Fruit fly (Drosophila melanogaster) whole organism, embryonic: ENCODE results near the gene Hsp110.

Experiments
- Aef1 ChIP-seq: fragments of 200-800 bp; sonication (Bioruptor generic); IDR thresholded peaks from 3 replicates; pipeline ENCODE4 v1.3.6; 2022; ENCODE audit warnings: missing biosample characterization, missing genetic modification characterization
- Asciz ChIP-seq: fragments of 200-800 bp; sonication (Bioruptor generic); optimal IDR thresholded peaks from 2 replicates; lab custom pipeline; 2017; ENCODE audit warnings: missing biosample characterization, mild to moderate bottlenecking, missing genetic modification characterization, missing genetic modification reagents
- CG1024 ChIP-seq: fragments of 200-800 bp; sonication (Bioruptor generic); IDR thresholded peaks from 2 replicates; pipeline ENCODE4 v1.3.6; 2022; ENCODE audit warnings: missing biosample characterization, missing genetic modification characterization
- CG10959 ChIP-seq: fragments of 200-800 bp; sonication (Bioruptor generic); IDR thresholded peaks from 2 replicates; pipeline ENCODE4 v1.3.6; 2022; ENCODE audit warnings: missing biosample characterization, missing genetic modification characterization
- CG12071 ChIP-seq: fragments of 200-800 bp; sonication (Bioruptor generic); optimal IDR thresholded peaks from 3 replicates; lab custom pipeline; 2018; ENCODE audit warnings: missing biosample characterization, mild to moderate bottlenecking, missing genetic modification characterization
- CG13287 ChIP-seq: fragments of 200-800 bp; sonication (Bioruptor generic); IDR thresholded peaks from 2 replicates; pipeline ENCODE4 v1.3.6; 2022; ENCODE audit warnings: missing biosample characterization, missing genetic modification characterization; ENCODE audit not compliant: partially characterized antibody
- CG14014 ChIP-seq: fragments of 200-800 bp; sonication (Bioruptor generic); IDR thresholded peaks from 2 replicates; pipeline ENCODE4 v1.3.6; 2022; ENCODE audit warnings: missing biosample characterization, missing genetic modification characterization
- CG14050 ChIP-seq: fragments of 200-800 bp; sonication (Bioruptor generic); IDR thresholded peaks from 3 replicates; pipeline ENCODE4 v1.3.6; 2022; ENCODE audit warnings: missing biosample characterization, missing genetic modification characterization
- CG14667 ChIP-seq: fragments of 200-800 bp; sonication (Bioruptor generic); IDR thresholded peaks from 2 replicates; pipeline ENCODE4 v1.3.6; 2022; ENCODE audit warnings: missing biosample characterization, missing genetic modification characterization
- CG14965 ChIP-seq: fragments of 200-800 bp; sonication (Bioruptor generic); optimal IDR thresholded peaks from 2 replicates; lab custom pipeline; 2016; ENCODE audit warnings: missing biosample characterization, missing genetic modification characterization, borderline replicate concordance
- CG1529 ChIP-seq: fragments of 200-800 bp; sonication (Bioruptor generic); optimal IDR thresholded peaks from 3 replicates; lab custom pipeline; 2018; ENCODE audit warnings: missing biosample characterization, missing genetic modification characterization
- CG15514 ChIP-seq: fragments of 200-800 bp; sonication (Bioruptor generic); optimal IDR thresholded peaks from 3 replicates; lab custom pipeline; 2017; ENCODE audit warnings: missing biosample characterization, missing genetic modification characterization, mild to moderate bottlenecking, moderate library complexity, missing genetic modification reagents
- CG1603 ChIP-seq: fragments of 200-800 bp; sonication (Bioruptor generic); optimal IDR thresholded peaks from 2 replicates; lab custom pipeline; 2019; ENCODE audit warnings: missing biosample characterization, mild to moderate bottlenecking, missing genetic modification characterization, moderate library complexity
- CG17186 ChIP-seq: fragments of 200-800 bp; sonication (Bioruptor generic); optimal IDR thresholded peaks from 3 replicates; lab custom pipeline; 2017; ENCODE audit warnings: missing biosample characterization, missing genetic modification reagents, missing genetic modification characterization
- CG17802 ChIP-seq: fragments of 200-800 bp; sonication (Bioruptor generic); optimal IDR thresholded peaks from 2 replicates; lab custom pipeline; 2018; ENCODE audit warnings: missing biosample characterization, mild to moderate bottlenecking, missing genetic modification characterization, moderate library complexity
- CG1832 ChIP-seq: fragments of 200-800 bp; sonication (Bioruptor generic); optimal IDR thresholded peaks from 2 replicates; lab custom pipeline; 2017; ENCODE audit warnings: missing biosample characterization, mild to moderate bottlenecking, missing genetic modification characterization, inconsistent platforms
- CG2116 ChIP-seq: fragments of 200-800 bp; sonication (Bioruptor generic); optimal IDR thresholded peaks from 3 replicates; lab custom pipeline; 2018; ENCODE audit warnings: missing biosample characterization, mild to moderate bottlenecking, missing genetic modification characterization
- CG30020 ChIP-seq: fragments of 200-800 bp; optimal IDR thresholded peaks from 2 replicates; lab custom pipeline; 2019; ENCODE audit warnings: missing biosample characterization, mild to moderate bottlenecking, missing genetic modification characterization, moderate library complexity
- CG31224 ChIP-seq: fragments of 200-800 bp; sonication (Bioruptor generic); IDR thresholded peaks from 2 replicates; pipeline ENCODE4 v1.3.6; 2022; ENCODE audit warnings: missing biosample characterization, missing genetic modification characterization
- CG32772 ChIP-seq: fragments of 200-800 bp; sonication (Bioruptor generic); IDR thresholded peaks from 2 replicates; pipeline ENCODE4 v1.3.6; 2022; ENCODE audit warnings: missing biosample characterization, missing genetic modification characterization
- CG34422 ChIP-seq: fragments of 200-800 bp; sonication (Bioruptor generic); IDR thresholded peaks from 3 replicates; pipeline ENCODE4 v1.3.6; 2022; ENCODE audit warnings: missing biosample characterization, missing genetic modification characterization
- CG7987 ChIP-seq: fragments of 200-800 bp; sonication (Bioruptor generic); optimal IDR thresholded peaks from 2 replicates; lab custom pipeline; 2018; ENCODE audit warnings: missing biosample characterization, mild to moderate bottlenecking, missing genetic modification characterization, moderate library complexity
- CkIIα-i1 ChIP-seq: fragments of 200-800 bp; sonication (Bioruptor generic); IDR thresholded peaks from 2 replicates; pipeline ENCODE4 v1.3.6; 2022; ENCODE audit warnings: missing biosample characterization, missing genetic modification characterization
- D ChIP-seq, 2 experiments: fragments of 200-800 bp in 1 of 2; fragments of >200 bp in 1 of 2; sonication (Bioruptor generic) in 1 of 2; optimal IDR thresholded peaks; 2 replicates in 1 of 2; 3 replicates in 1 of 2; lab custom pipeline; 2017; ENCODE audit warnings: mild to moderate bottlenecking in 1 of 2, missing biosample characterization in 1 of 2, missing genetic modification characterization in 1 of 2, missing genetic modification reagents in 1 of 2
- Gug ChIP-seq: fragments of 200-800 bp; sonication (Bioruptor generic); IDR thresholded peaks from 4 replicates; pipeline ENCODE4 v1.3.6; 2022; ENCODE audit warnings: missing biosample characterization, missing genetic modification characterization
- HLH3B ChIP-seq: fragments of 200-800 bp; sonication (Bioruptor generic); IDR thresholded peaks from 2 replicates; pipeline ENCODE4 v1.3.6; 2022; ENCODE audit warnings: missing biosample characterization, missing genetic modification characterization
- Hr78 ChIP-seq, 2 experiments: fragments of 200-800 bp in 1 of 2; fragments of >200 bp in 1 of 2; sonication (Bioruptor generic) in 1 of 2; optimal IDR thresholded peaks; 2 replicates each; lab custom pipeline; 2017 to 2019; ENCODE audit warnings: missing biosample characterization in 2 of 2, missing genetic modification characterization in 2 of 2, mild to moderate bottlenecking in 1 of 2, moderate library complexity in 1 of 2
- Kr ChIP-seq: fragments of 200-800 bp; sonication (Bioruptor generic); optimal IDR thresholded peaks from 2 replicates; lab custom pipeline; 2017; ENCODE audit warnings: missing biosample characterization, mild to moderate bottlenecking, missing genetic modification characterization
- MTF-1 ChIP-seq: fragments of 200-800 bp; sonication (Bioruptor generic); optimal IDR thresholded peaks from 2 replicates; lab custom pipeline; 2018; ENCODE audit warnings: missing biosample characterization, mild to moderate bottlenecking, missing genetic modification characterization, borderline replicate concordance
- Six4 ChIP-seq: fragments of 200-800 bp; sonication (Bioruptor generic); optimal IDR thresholded peaks from 2 replicates; lab custom pipeline; 2016; ENCODE audit warnings: missing biosample characterization, missing genetic modification characterization
- Stat92E ChIP-seq, 3 experiments: fragments of >200 bp in 2 of 3; fragments of 200-800 bp in 1 of 3; sonication (Bioruptor generic) in 1 of 3; optimal IDR thresholded peaks; 2 replicates each; lab custom pipeline; 2017 to 2019; ENCODE audit warnings: missing biosample characterization in 3 of 3, missing genetic modification characterization in 3 of 3, mild to moderate bottlenecking in 1 of 3, moderate library complexity in 1 of 3
- az2 ChIP-seq: fragments of 200-800 bp; sonication (Bioruptor generic); optimal IDR thresholded peaks from 3 replicates; lab custom pipeline; 2016; ENCODE audit warnings: missing biosample characterization, missing genetic modification characterization
- cato ChIP-seq: fragments of 200-800 bp; sonication (Bioruptor generic); optimal IDR thresholded peaks from 2 replicates; lab custom pipeline; 2016; ENCODE audit warnings: missing biosample characterization, missing genetic modification characterization, borderline replicate concordance
- chinmo ChIP-seq: fragments of 200-800 bp; sonication (Bioruptor generic); IDR thresholded peaks from 4 replicates; pipeline ENCODE4 v1.3.6; 2022; ENCODE audit warnings: missing biosample characterization, missing genetic modification characterization; ENCODE audit not compliant: partially characterized antibody
- dmrt11E ChIP-seq: fragments of 200-800 bp; sonication (Bioruptor generic); optimal IDR thresholded peaks from 3 replicates; lab custom pipeline; 2018; ENCODE audit warnings: missing biosample characterization, mild to moderate bottlenecking, missing genetic modification characterization, moderate library complexity
- fd3F ChIP-seq: fragments of 200-800 bp; sonication (Bioruptor generic); optimal IDR thresholded peaks from 2 replicates; lab custom pipeline; 2018; ENCODE audit warnings: missing biosample characterization, mild to moderate bottlenecking, missing genetic modification characterization, moderate library complexity
- gce ChIP-seq: fragments of 200-800 bp; sonication (Bioruptor generic); IDR thresholded peaks from 3 replicates; pipeline ENCODE4 v1.3.6; 2022; ENCODE audit warnings: missing biosample characterization, missing genetic modification characterization
- grn ChIP-seq: fragments of 200-800 bp; sonication (Bioruptor generic); optimal IDR thresholded peaks from 3 replicates; lab custom pipeline; 2017; ENCODE audit warnings: missing biosample characterization, missing genetic modification characterization
- gt ChIP-seq: fragments of 200-800 bp; sonication (Bioruptor generic); IDR thresholded peaks from 2 replicates; pipeline ENCODE4 v1.3.6; 2022; ENCODE audit warnings: missing biosample characterization, missing genetic modification characterization
- jigr1 ChIP-seq: fragments of 200-800 bp; sonication (Bioruptor generic); IDR thresholded peaks from 3 replicates; pipeline ENCODE4 v1.3.6; 2022; ENCODE audit warnings: missing biosample characterization, missing genetic modification characterization
- nom ChIP-seq: fragments of 200-800 bp; sonication (Bioruptor generic); optimal IDR thresholded peaks from 2 replicates; lab custom pipeline; 2017; ENCODE audit warnings: missing biosample characterization, missing genetic modification characterization, mild to moderate bottlenecking, moderate library complexity, missing genetic modification reagents
- pan ChIP-seq, 4 experiments: fragments of >200 bp in 3 of 4; fragments of 200-800 bp in 1 of 4; sonication (Bioruptor generic) in 1 of 4; optimal IDR thresholded peaks in 3 of 4; IDR thresholded peaks in 1 of 4; 2 replicates each; pipeline versions ENCODE4 v1.3.6 to Lab custom; 2017 to 2022; ENCODE audit warnings: missing biosample characterization in 2 of 4, missing genetic modification characterization in 2 of 4, mixed read lengths in 1 of 4
- pum ChIP-seq: fragments of 200-800 bp; sonication (Bioruptor generic); optimal IDR thresholded peaks from 2 replicates; lab custom pipeline; 2016; ENCODE audit warnings: missing biosample characterization, missing genetic modification characterization
- pzg ChIP-seq: fragments of 200-800 bp; sonication (Bioruptor generic); optimal IDR thresholded peaks from 3 replicates; lab custom pipeline; 2018; ENCODE audit warnings: missing biosample characterization, mild to moderate bottlenecking, missing genetic modification characterization, moderate library complexity
- tio ChIP-seq: fragments of 200-800 bp; sonication (Bioruptor generic); optimal IDR thresholded peaks from 2 replicates; lab custom pipeline; 2017; ENCODE audit warnings: missing biosample characterization, missing genetic modification characterization, inconsistent platforms
- unc-4 ChIP-seq: fragments of 200-800 bp; sonication (Bioruptor generic); IDR thresholded peaks from 2 replicates; pipeline ENCODE4 v1.3.6; 2022; ENCODE audit warnings: missing biosample characterization, missing genetic modification characterization; ENCODE audit not compliant: partially characterized antibody
- usp ChIP-seq: fragments of >200 bp; optimal IDR thresholded peaks from 2 replicates; lab custom pipeline; 2017; ENCODE audit warnings: missing biosample characterization, missing genetic modification characterization
- zen2 ChIP-seq: fragments of 200-800 bp; sonication (Bioruptor generic); IDR thresholded peaks from 3 replicates; pipeline ENCODE4 v1.3.6; 2022; ENCODE audit warnings: missing biosample characterization, missing genetic modification characterization; ENCODE audit not compliant: partially characterized antibody

Hsp110 gene

DNA sequence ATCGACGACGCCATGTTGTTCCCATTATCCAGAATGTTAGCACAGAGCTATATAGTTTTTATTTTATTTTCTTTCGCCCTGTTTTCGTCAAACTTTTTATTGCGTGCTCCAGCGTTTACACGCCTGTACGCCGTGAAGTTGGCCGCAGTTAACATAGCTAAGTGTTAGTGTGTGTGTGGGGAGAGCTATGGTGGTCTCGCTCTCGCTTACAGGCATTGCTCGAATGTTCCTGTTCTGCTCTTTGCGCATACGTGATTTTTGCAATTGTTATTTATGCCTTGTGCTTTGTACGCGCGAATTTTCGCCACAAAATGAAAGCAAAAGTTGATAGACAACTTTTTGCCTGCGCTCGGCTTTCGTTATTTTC is 32.8 kb upstream of the Hsp110 start (continued):
- TF ChIP-seq jigr1 (no peak), Asciz (GFP tag; lab: Kevin White, UChicago) (no peak), CG17186 (GFP tag; lab: Kevin White, UChicago) (peak; percentile 24), CG10959 (GFP tag; lab: Robert Waterston, UW) (0 out of 2 replicates have a peak, but pooled peaks have one; percentile 28), pan (optimal IDR thresholded peaks at IDR 0.05; lab: Kevin White, UChicago) (no peak), pan (GFP tag; optimal IDR thresholded peaks at IDR 0.05 in 1 of 2, IDR thresholded peaks at IDR 0.05 in 1 of 2) (peak in 1 of 2 experiments; percentile 37), cato (GFP tag; lab: Kevin White, UChicago) (no peak), CG14050 (no peak), CG13287 (peak; percentile 33; the same call in 1 of the 2 replicates), dmrt11E (tag; lab: Kevin White, UChicago) (no peak), CG30020 (tag; lab: Kevin White, UChicago) (peak; percentile 4), CG1832 (GFP tag; lab: Kevin White, UChicago) (peak; percentile 86), CG14014 (GFP tag; lab: Robert Waterston, UW) (no peak), D (optimal IDR thresholded peaks at IDR 0.05; lab: Kevin White, UChicago) (no peak), D (GFP tag; optimal IDR thresholded peaks at IDR 0.05; lab: Kevin White, UChicago) (no peak), Aef1 (GFP tag; lab: Robert Waterston, UW) (no peak), CG2116 (GFP tag; lab: Kevin White, UChicago) (peak; percentile 17), CG31224 (GFP tag; lab: Robert Waterston, UW) (no peak), pzg (GFP tag; lab: Kevin White, UChicago) (peak; percentile 54), MTF-1 (GFP tag; lab: Kevin White, UChicago) (peak; percentile 64), CG1603 (tag; lab: Kevin White, UChicago) (no peak), CG34422 (GFP tag; lab: Robert Waterston, UW) (peak; percentile 74), zen2 (no peak), CG15514 (GFP tag; lab: Kevin White, UChicago) (peak; percentile 19), CG1024 (GFP tag; lab: Robert Waterston, UW) (peak; percentile 51), Hr78 (GFP tag; optimal IDR thresholded peaks at IDR 0.05; lab: Kevin White, UChicago) (no peak), CG32772 (GFP tag; lab: Robert Waterston, UW) (no peak), CkIIα-i1 (GFP tag; lab: Robert Waterston, UW) (no peak), CG7987 (GFP tag; lab: Kevin White, UChicago) (peak; percentile 76), fd3F (GFP tag; lab: Kevin White, UChicago) (no peak), gt (GFP tag; lab: Robert Waterston, UW) (peak; percentile 45; the same call in 1 of the 2 replicates), CG1529 (GFP tag; lab: Kevin White, UChicago) (no peak), CG17802 (no peak), tio (no peak), Gug (no peak), az2 (no peak), CG14667 (GFP tag; lab: Robert Waterston, UW) (no peak), nom (GFP tag; lab: Kevin White, UChicago) (peak; percentile 42), usp (no peak), chinmo (GFP tag; lab: Robert Waterston, UW) (peak; percentile 89; the same call in 3 of the 4 replicates), gce (GFP tag; lab: Robert Waterston, UW) (0 out of 3 replicates have a peak, but pooled peaks have one; percentile 26), unc-4 (GFP tag; lab: Robert Waterston, UW) (no peak), Six4 (GFP tag; lab: Kevin White, UChicago) (no peak), Stat92E (GFP tag; optimal IDR thresholded peaks at IDR 0.05; lab: Kevin White, UChicago) (no peak), grn (GFP tag; lab: Kevin White, UChicago) (no peak), CG12071 (peak; percentile 34), CG14965 (GFP tag; lab: Kevin White, UChicago) (no peak), HLH3B (GFP tag; lab: Robert Waterston, UW) (no peak), pum (GFP tag; lab: Kevin White, UChicago) (no peak), Kr (GFP tag; lab: Kevin White, UChicago) (no peak)
